Fruit fly (Drosophila melanogaster) whole organism, adult: ENCODE results near the gene Rpn12R.

ENCODE experiments used
- CG11617 ChIP-seq: fragments of 200-800 bp; sonication (Bioruptor generic); optimal IDR thresholded peaks from 2 replicates; lab custom pipeline; 2017; ENCODE audit warnings: mild to moderate bottlenecking, missing biosample characterization, missing genetic modification reagents, missing genetic modification characterization
- CG12768 ChIP-seq: fragments of 200-800 bp; sonication (Bioruptor generic); optimal IDR thresholded peaks from 2 replicates; lab custom pipeline; 2017; ENCODE audit warnings: missing biosample characterization, missing genetic modification characterization, mild to moderate bottlenecking, moderate library complexity, missing genetic modification reagents
- CG14711 ChIP-seq: fragments of 200-800 bp; sonication (Bioruptor generic); optimal IDR thresholded peaks from 2 replicates; lab custom pipeline; 2018; ENCODE audit warnings: missing biosample characterization, mild to moderate bottlenecking, missing genetic modification characterization, moderate library complexity
- CG1620 ChIP-seq: fragments of 200-800 bp; sonication (Bioruptor generic); optimal IDR thresholded peaks from 2 replicates; lab custom pipeline; 2016; ENCODE audit warnings: missing biosample characterization, missing genetic modification characterization
- CG33017 ChIP-seq: fragments of 200-800 bp; sonication (Bioruptor generic); optimal IDR thresholded peaks from 2 replicates; lab custom pipeline; 2018; ENCODE audit warnings: missing biosample characterization, mild to moderate bottlenecking, missing genetic modification characterization, moderate library complexity
- CG7045 ChIP-seq: fragments of 200-800 bp; sonication (Bioruptor generic); optimal IDR thresholded peaks from 2 replicates; lab custom pipeline; 2017; ENCODE audit warnings: missing biosample characterization, mild to moderate bottlenecking, missing genetic modification characterization
- Clk ChIP-seq: fragments of 200-800 bp; sonication (Bioruptor generic); optimal IDR thresholded peaks from 2 replicates; lab custom pipeline; 2017; ENCODE audit warnings: missing biosample characterization, missing genetic modification characterization
- Mnt ChIP-seq: fragments of 200-800 bp; sonication (Bioruptor generic); optimal IDR thresholded peaks from 2 replicates; lab custom pipeline; 2016; ENCODE audit warnings: missing biosample characterization, mild to moderate bottlenecking, missing genetic modification characterization
- bab1 ChIP-seq: fragments of 200-800 bp; sonication (Bioruptor generic); optimal IDR thresholded peaks from 3 replicates; lab custom pipeline; 2019; ENCODE audit warnings: missing biosample characterization, mild to moderate bottlenecking, missing genetic modification characterization, moderate library complexity
- cnc ChIP-seq, 2 experiments: fragments of >200 bp; optimal IDR thresholded peaks; 2 replicates each; lab custom pipeline; 2017
- kay ChIP-seq: fragments of 200-800 bp; sonication (Bioruptor generic); peaks from one replicate; lab custom pipeline; 2016; ENCODE audit warnings: missing biosample characterization, missing genetic modification characterization, borderline replicate concordance
- pad ChIP-seq: fragments of 200-800 bp; sonication (Bioruptor generic); optimal IDR thresholded peaks from 3 replicates; lab custom pipeline; 2017; ENCODE audit warnings: missing biosample characterization, missing genetic modification characterization, mild to moderate bottlenecking, moderate library complexity, missing genetic modification reagents
- tj ChIP-seq: fragments of 200-800 bp; sonication (Bioruptor generic); optimal IDR thresholded peaks from 3 replicates; lab custom pipeline; 2017; ENCODE audit warnings: missing biosample characterization, mild to moderate bottlenecking, missing genetic modification characterization, moderate library complexity
- toe ChIP-seq: fragments of 200-800 bp; sonication (Bioruptor generic); optimal IDR thresholded peaks from 2 replicates; lab custom pipeline; 2016; ENCODE audit warnings: missing biosample characterization, missing genetic modification characterization

dm6 chr3L:14999284-15000019 lies 42.9 kb downstream of the Rpn12R start, which contains the start of the genes mRpL39 and Prosbeta2:
- TF ChIP-seq CG14711 (tag; lab: Kevin White, UChicago) (peak; percentile 76), kay (GFP tag; lab: Kevin White, UChicago) (no peak), bab1 (GFP tag; lab: Kevin White, UChicago) (peak; percentile 82), CG12768 (peak; percentile 38), CG33017 (tag; lab: Kevin White, UChicago) (no peak), cnc (optimal IDR thresholded peaks at IDR 0.05; lab: Kevin White, UChicago) (peak in 1 of 2 experiments; percentile 41), Clk (peak; percentile 54), CG11617 (GFP tag; lab: Kevin White, UChicago) (no peak), Mnt (GFP tag; lab: Kevin White, UChicago) (no peak), CG1620 (no peak), CG7045 (peak; percentile 36), pad (GFP tag; lab: Kevin White, UChicago) (no peak), tj (GFP tag; lab: Kevin White, UChicago) (no peak), toe (GFP tag; lab: Kevin White, UChicago) (no peak)
